Worm (Caenorhabditis elegans): ENCODE measurements around the gene zyx-1.
A peak's percentile ranks its signal among the peaks of the same experiment; 100 is the strongest.

zyx-1 gene

ce11 chrII:13029290-13030050 is 27.2 kb upstream of the zyx-1 start (continued):
- TF ChIP-seq lin-11 (tag; optimal IDR thresholded peaks at IDR 0.05) (no peak), C34F6.9 (tag; optimal IDR thresholded peaks at IDR 0.05) (no peak), ztf-11 (tag; optimal IDR thresholded peaks at IDR 0.05) (no peak), mab-5 (tag; optimal IDR thresholded peaks at IDR 0.05) (peak; percentile 57), nhr-6 (tag; optimal IDR thresholded peaks at IDR 0.05) (no peak), nhr-12 (tag; optimal IDR thresholded peaks at IDR 0.05) (no peak)

ce11 chrII:13030051-13030437 is 26.7 kb upstream of the zyx-1 start:
- TF ChIP-seq ama-1 (optimal IDR thresholded peaks at IDR 0.05): no peak
- TF ChIP-seq nhr-6 (tag; optimal IDR thresholded peaks at IDR 0.05): no peak
- no peak for TF ChIP-seq lin-11 (tag; optimal IDR thresholded peaks at IDR 0.05)
- TF ChIP-seq nhr-21 (tag; optimal IDR thresholded peaks at IDR 0.05): no peak
- TF ChIP-seq snpc-4 (tag; optimal IDR thresholded peaks at IDR 0.05): no peak
- no peak for TF ChIP-seq F13H6.1 (tag; optimal IDR thresholded peaks at IDR 0.05)
- no peak for TF ChIP-seq ZK546.5 (tag; optimal IDR thresholded peaks at IDR 0.05)
- TF ChIP-seq nhr-12 (tag; optimal IDR thresholded peaks at IDR 0.05): no peak
- no peak for TF ChIP-seq aly-2 (tag; optimal IDR thresholded peaks at IDR 0.05)
- TF ChIP-seq dmd-4 (tag; optimal IDR thresholded peaks at IDR 0.05): no peak
- no peak for TF ChIP-seq nhr-77 (tag; optimal IDR thresholded peaks at IDR 0.05)
- no peak for TF ChIP-seq elt-1 (tag; optimal IDR thresholded peaks at IDR 0.05)

ce11 chrII:13030567-13031188 is 26.0 kb upstream of the zyx-1 start:
- TF ChIP-seq nhr-21 (tag; optimal IDR thresholded peaks at IDR 0.05) (peak; percentile 46), mbf-1 (tag; optimal IDR thresholded peaks at IDR 0.05) (no peak), gmeb-1 (tag; optimal IDR thresholded peaks at IDR 0.05) (peak; percentile 14), crh-2 (tag; optimal IDR thresholded peaks at IDR 0.05) (peak; percentile 64), ceh-82 (tag; optimal IDR thresholded peaks at IDR 0.05) (no peak), fos-1 (tag; optimal IDR thresholded peaks at IDR 0.05) (peak; percentile 66), F13H6.1 (tag; optimal IDR thresholded peaks at IDR 0.05) (peak; percentile 85), snpc-4 (tag; optimal IDR thresholded peaks at IDR 0.05) (no peak), sem-4 (tag; optimal IDR thresholded peaks at IDR 0.05) (peak; percentile 47), skn-1 (tag; optimal IDR thresholded peaks at IDR 0.05) (peak; percentile 20), lin-13 (GFP tag; optimal IDR thresholded peaks at IDR 0.05) (no peak), zag-1 (tag; optimal IDR thresholded peaks at IDR 0.05) (no peak), nhr-129 (tag; optimal IDR thresholded peaks at IDR 0.05) (peak; percentile 70), peb-1 (tag; optimal IDR thresholded peaks at IDR 0.05) (no peak), sma-3 (GFP tag; optimal IDR thresholded peaks at IDR 0.05) (peak; percentile 35), alr-1 (tag; optimal IDR thresholded peaks at IDR 0.05) (no peak), nhr-6 (tag; optimal IDR thresholded peaks at IDR 0.05) (no peak), ceh-16 (tag; optimal IDR thresholded peaks at IDR 0.05) (no peak), unc-39 (tag; optimal IDR thresholded peaks at IDR 0.05) (no peak), blmp-1 (tag; optimal IDR thresholded peaks at IDR 0.05; ENCODE audit: insufficient read depth) (peak; percentile 66), lsy-2 (tag; optimal IDR thresholded peaks at IDR 0.05) (peak in 1 of 2 experiments; percentile 65), Y55F3AM.14 (GFP tag; optimal IDR thresholded peaks at IDR 0.05) (no peak), C34F6.9 (tag; optimal IDR thresholded peaks at IDR 0.05) (peak; percentile 58), nhr-11 (tag; optimal IDR thresholded peaks at IDR 0.05) (no peak), egl-27 (tag; optimal IDR thresholded peaks at IDR 0.05) (peak; percentile 12), ztf-1 (GFP tag; conservative IDR thresholded peaks at IDR 0.05) (no peak), mdl-1 (tag; optimal IDR thresholded peaks at IDR 0.05) (peak in 1 of 2 experiments; percentile 6), nhr-25 (tag; optimal IDR thresholded peaks at IDR 0.05) (peak; percentile 74), sma-9 (GFP tag; optimal IDR thresholded peaks at IDR 0.05) (peak; percentile 53), sma-9 (tag; optimal IDR thresholded peaks at IDR 0.05) (no peak), unc-55 (GFP tag; optimal IDR thresholded peaks at IDR 0.05) (peak; percentile 44)

Measured in whole organism, L2 larva.